Fruit fly (Drosophila melanogaster): ENCODE measurements around the gene Taf10b.

The Taf10b gene

dm6 chr2L:2767627-2768026, at the start of gene Taf10b, which contains the start of gene Taf10 (continued):
- TF ChIP-seq hbn (GFP tag; IDR thresholded peaks at IDR 0.05; ENCODE audit: partially characterized antibody), result peak; percentile 84
- peak; percentile 59 for TF ChIP-seq CG8924 (tag; optimal IDR thresholded peaks at IDR 0.05)
- TF ChIP-seq kay (GFP tag; optimal IDR thresholded peaks at IDR 0.05), result no peak
- TF ChIP-seq Antp (GFP tag; optimal IDR thresholded peaks at IDR 0.05), result no peak
- peak; percentile 81 for TF ChIP-seq amos (GFP tag; IDR thresholded peaks at IDR 0.05; ENCODE audit: partially characterized antibody)
- TF ChIP-seq Nf-YB (GFP tag; optimal IDR thresholded peaks at IDR 0.05), result no peak
- no peak for TF ChIP-seq NC2β (GFP tag; optimal IDR thresholded peaks at IDR 0.05)
- peak in 1 of 2 experiments; percentile 30 for TF ChIP-seq Pdp1 (GFP tag; optimal IDR thresholded peaks at IDR 0.05)
- 0 out of 2 replicates have a peak, but pooled peaks have one; percentile 11 for TF ChIP-seq dati (GFP tag; IDR thresholded peaks at IDR 0.05)
- TF ChIP-seq vnd (GFP tag; IDR thresholded peaks at IDR 0.05; ENCODE audit: partially characterized antibody), result peak; percentile 70
- TF ChIP-seq CG10147 (GFP tag; optimal IDR thresholded peaks at IDR 0.05), result peak; percentile 15
- peak; percentile 1 for TF ChIP-seq phol (tag; optimal IDR thresholded peaks at IDR 0.05)
- TF ChIP-seq CG14860 (GFP tag; IDR thresholded peaks at IDR 0.05; ENCODE audit: partially characterized antibody), result peak; percentile 73
- peak; percentile 83 for TF ChIP-seq CG7963 (GFP tag; IDR thresholded peaks at IDR 0.05; ENCODE audit: partially characterized antibody)
- TF ChIP-seq CG11560 (tag; IDR thresholded peaks at IDR 0.05), result peak; percentile 57; the same call in 2 of the 3 replicates
- no peak for TF ChIP-seq CG17612 (GFP tag; IDR thresholded peaks at IDR 0.05)
- TF ChIP-seq CG42726 (GFP tag; IDR thresholded peaks at IDR 0.05; ENCODE audit: partially characterized antibody), result peak; percentile 51; the same call in 1 of the 2 replicates
- no peak for TF ChIP-seq luna (GFP tag; optimal IDR thresholded peaks at IDR 0.05)
- TF ChIP-seq E2f2 (GFP tag; IDR thresholded peaks at IDR 0.05), result peak; percentile 64
- TF ChIP-seq CG2120 (GFP tag; optimal IDR thresholded peaks at IDR 0.05), result peak; percentile 10
- TF ChIP-seq CG10267 (tag; optimal IDR thresholded peaks at IDR 0.05), result peak; percentile 46
- peak; percentile 3 for TF ChIP-seq kah (GFP tag; optimal IDR thresholded peaks at IDR 0.05)
- TF ChIP-seq nerfin-2 (GFP tag; IDR thresholded peaks at IDR 0.05; ENCODE audit: partially characterized antibody), result peak; percentile 93
- peak; percentile 47 for TF ChIP-seq mirr (GFP tag; optimal IDR thresholded peaks at IDR 0.05)
- no peak for TF ChIP-seq CG1832 (GFP tag; optimal IDR thresholded peaks at IDR 0.05)
- no peak for TF ChIP-seq ftz-f1 (GFP tag; optimal IDR thresholded peaks at IDR 0.05)
- TF ChIP-seq CG14710 (tag; optimal IDR thresholded peaks at IDR 0.05), result peak; percentile 45
- TF ChIP-seq inv (GFP tag; IDR thresholded peaks at IDR 0.05; ENCODE audit: partially characterized antibody), result peak; percentile 63
- peak; percentile 89 for TF ChIP-seq MESR4 (GFP tag; optimal IDR thresholded peaks at IDR 0.05)
- peak; percentile 1 for TF ChIP-seq BtbVII (GFP tag; optimal IDR thresholded peaks at IDR 0.05)
- peak; percentile 79; the same call in 2 of the 3 replicates for TF ChIP-seq hb (GFP tag; IDR thresholded peaks at IDR 0.05; ENCODE audit: partially characterized antibody)
- peak; percentile 49 for TF ChIP-seq CG15514 (GFP tag; optimal IDR thresholded peaks at IDR 0.05)
- peak; percentile 65; the same call in 2 of the 3 replicates for TF ChIP-seq Doc3 (GFP tag; IDR thresholded peaks at IDR 0.05; ENCODE audit: partially characterized antibody)
- TF ChIP-seq CG8290 (GFP tag; optimal IDR thresholded peaks at IDR 0.05), result no peak
- peak in 1 of 2 experiments; percentile 55 for TF ChIP-seq CG8290 (tag; optimal IDR thresholded peaks at IDR 0.05)
- peak; percentile 87 for TF ChIP-seq CG6791 (GFP tag; IDR thresholded peaks at IDR 0.05; ENCODE audit: partially characterized antibody)
- no peak for TF ChIP-seq p53 (GFP tag; optimal IDR thresholded peaks at IDR 0.05)
- peak; percentile 51; the same call in 2 of the 3 replicates for TF ChIP-seq row (GFP tag; IDR thresholded peaks at IDR 0.05)
- peak; percentile 45 for TF ChIP-seq Dp (GFP tag; optimal IDR thresholded peaks at IDR 0.05)
- peak; percentile 71 for TF ChIP-seq CG9437 (GFP tag; optimal IDR thresholded peaks at IDR 0.05)
- peak; percentile 36 for TF ChIP-seq CHES-1-like (GFP tag; optimal IDR thresholded peaks at IDR 0.05)
- TF ChIP-seq CG1603 (tag; optimal IDR thresholded peaks at IDR 0.05), result peak; percentile 62
- peak in 1 of 2 experiments; percentile 3 for TF ChIP-seq bsh (GFP tag; optimal IDR thresholded peaks at IDR 0.05)
- peak; percentile 47 for TF ChIP-seq D19A (tag; optimal IDR thresholded peaks at IDR 0.05)
- peak; percentile 30 for TF ChIP-seq CG9797 (GFP tag; optimal IDR thresholded peaks at IDR 0.05)
- peak; percentile 40 for TF ChIP-seq sens (GFP tag)
- TF ChIP-seq wek (GFP tag; optimal IDR thresholded peaks at IDR 0.05), result peak; percentile 7
- peak; percentile 85 for TF ChIP-seq Dll (GFP tag; IDR thresholded peaks at IDR 0.05; ENCODE audit: partially characterized antibody)

All from whole organism, embryonic.